Fruit fly (Drosophila melanogaster) whole organism, embryonic: ENCODE measurements around the gene CG7695.

Experiments
- CG14710 ChIP-seq: fragments of 200-800 bp; sonication (Bioruptor generic); optimal IDR thresholded peaks from 3 replicates; lab custom pipeline; 2019; ENCODE audit warnings: missing biosample characterization, mild to moderate bottlenecking, missing genetic modification characterization, moderate library complexity
- CG42726 ChIP-seq: fragments of 200-800 bp; sonication (Bioruptor generic); IDR thresholded peaks from 2 replicates; pipeline ENCODE4 v1.3.6; 2022; ENCODE audit warnings: missing biosample characterization, missing genetic modification characterization; ENCODE audit not compliant: partially characterized antibody
- Ptx1 ChIP-seq: fragments of 200-800 bp; sonication (Bioruptor generic); IDR thresholded peaks from 2 replicates; pipeline ENCODE4 v1.3.6; 2022; ENCODE audit warnings: missing biosample characterization, missing genetic modification characterization
- ab ChIP-seq: fragments of 200-800 bp; sonication (Bioruptor generic); optimal IDR thresholded peaks from 2 replicates; lab custom pipeline; 2016; ENCODE audit warnings: missing biosample characterization, missing genetic modification characterization
- dpn ChIP-seq, 2 experiments: fragments of 200-800 bp; sonication (Bioruptor generic); optimal IDR thresholded peaks; 3 replicates each; lab custom pipeline; 2016; ENCODE audit warnings: missing biosample characterization in 2 of 2, missing genetic modification characterization in 2 of 2
- grau ChIP-seq: fragments of 200-800 bp; optimal IDR thresholded peaks from 3 replicates; lab custom pipeline; 2019; ENCODE audit warnings: missing biosample characterization, mild to moderate bottlenecking, missing genetic modification characterization, moderate library complexity
- h ChIP-seq: fragments of >200 bp; optimal IDR thresholded peaks from 2 replicates; lab custom pipeline; 2017
- kay ChIP-seq: fragments of 200-800 bp; sonication (Bioruptor generic); optimal IDR thresholded peaks from 2 replicates; lab custom pipeline; 2016; ENCODE audit warnings: missing biosample characterization, missing genetic modification characterization
- oc ChIP-seq: fragments of 200-800 bp; sonication (Bioruptor generic); optimal IDR thresholded peaks from 2 replicates; lab custom pipeline; 2018; ENCODE audit warnings: missing biosample characterization, mild to moderate bottlenecking, missing genetic modification characterization, moderate library complexity
- pum ChIP-seq: fragments of 200-800 bp; sonication (Bioruptor generic); optimal IDR thresholded peaks from 2 replicates; lab custom pipeline; 2016; ENCODE audit warnings: missing biosample characterization, missing genetic modification characterization
- stc ChIP-seq: fragments of 200-800 bp; sonication (Bioruptor generic); IDR thresholded peaks from 2 replicates; pipeline ENCODE4 v1.3.6; 2022; ENCODE audit warnings: missing biosample characterization, missing genetic modification characterization
- zfh2 ChIP-seq: fragments of 200-800 bp; sonication (Bioruptor generic); optimal IDR thresholded peaks from 2 replicates; lab custom pipeline; 2016; ENCODE audit warnings: missing biosample characterization, missing genetic modification characterization

DNA sequence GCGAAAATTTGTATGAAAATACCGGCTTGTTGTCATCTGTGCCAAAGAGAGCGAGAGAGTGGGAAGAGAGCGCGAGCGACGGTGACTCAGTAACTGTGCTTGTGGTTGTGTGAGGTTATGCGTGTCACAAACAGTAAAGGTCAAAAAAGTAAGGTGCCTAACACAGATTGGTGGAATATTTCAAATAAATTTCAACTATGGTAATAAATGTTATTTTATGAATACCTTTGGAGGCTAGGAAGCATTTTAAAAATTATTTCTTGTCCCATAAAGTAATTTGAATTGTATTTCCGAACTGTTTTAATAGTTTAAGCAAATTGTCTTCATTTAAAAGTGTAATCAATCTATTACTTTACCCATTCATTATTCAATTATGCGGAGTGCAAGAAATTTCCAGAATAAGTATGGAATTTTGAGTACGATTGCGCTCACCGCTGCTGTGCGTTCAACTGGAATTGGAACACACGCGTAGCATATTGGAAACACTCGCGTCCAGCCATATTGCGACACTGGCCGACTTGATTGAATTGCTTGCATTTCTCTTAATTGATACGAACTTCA is 43.5 kb downstream of the CG7695 start:
- TF ChIP-seq pum (GFP tag; lab: Kevin White, UChicago), result peak; percentile 81
- peak; percentile 76 for TF ChIP-seq ab (GFP tag; lab: Kevin White, UChicago)
- TF ChIP-seq zfh2, result peak; percentile 87
- TF ChIP-seq kay (GFP tag; lab: Kevin White, UChicago), result peak; percentile 97
- no peak for TF ChIP-seq h
- peak; percentile 96 for TF ChIP-seq grau (tag; lab: Kevin White, UChicago)
- peak; percentile 90 for TF ChIP-seq stc (GFP tag; lab: Robert Waterston, UW)
- TF ChIP-seq CG14710 (tag; lab: Kevin White, UChicago), result peak; percentile 92
- TF ChIP-seq CG42726 (GFP tag; lab: Robert Waterston, UW), result no peak
- TF ChIP-seq dpn (GFP tag; optimal IDR thresholded peaks at IDR 0.05; lab: Kevin White, UChicago), result peak; percentile 93 to 96
- peak; percentile 95 for TF ChIP-seq Ptx1 (GFP tag; lab: Robert Waterston, UW)
- TF ChIP-seq oc (tag; lab: Kevin White, UChicago), result peak; percentile 89
